Worm (Caenorhabditis elegans): ENCODE results near the gene rps-28.
A peak's percentile ranks its signal among the peaks of the same experiment; 100 is the strongest.

DNA sequence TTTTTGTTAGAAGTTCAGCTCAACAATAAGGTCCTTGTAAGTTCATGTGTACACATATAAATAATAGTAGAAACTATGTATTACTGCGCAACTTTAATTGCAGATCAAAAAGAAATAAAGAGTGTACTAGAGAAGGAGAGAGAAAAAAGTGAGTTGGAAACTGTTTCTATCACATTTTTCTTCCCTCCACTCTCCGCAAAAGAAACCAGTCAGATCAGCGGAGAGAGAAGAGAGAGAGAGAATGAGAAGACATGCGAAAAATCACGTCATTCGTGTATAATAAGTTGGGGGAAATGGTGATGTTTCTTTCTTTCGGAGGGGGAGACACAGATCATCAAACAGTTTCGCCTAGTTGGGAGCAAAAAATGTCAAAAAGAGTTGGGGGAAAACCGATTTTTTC lies 4.2 kb upstream of the rps-28 start:
- TF ChIP-seq ztf-11 (tag; optimal IDR thresholded peaks at IDR 0.05) = no peak
- no peak for TF ChIP-seq skn-1 (tag; optimal IDR thresholded peaks at IDR 0.05)
- TF ChIP-seq jun-1 (tag; optimal IDR thresholded peaks at IDR 0.05) = peak; percentile 5
- TF ChIP-seq fkh-2 (tag; optimal IDR thresholded peaks at IDR 0.05) = no peak
- TF ChIP-seq nhr-77 (tag; optimal IDR thresholded peaks at IDR 0.05) = no peak
- no peak for TF ChIP-seq lin-39 (tag; optimal IDR thresholded peaks at IDR 0.05)
- TF ChIP-seq daf-12 (tag; optimal IDR thresholded peaks at IDR 0.05) = no peak
- TF ChIP-seq ZK546.5 (tag; optimal IDR thresholded peaks at IDR 0.05) = no peak
- no peak for TF ChIP-seq zag-1 (tag; optimal IDR thresholded peaks at IDR 0.05)
- no peak for TF ChIP-seq snpc-4 (tag; optimal IDR thresholded peaks at IDR 0.05)
- no peak for TF ChIP-seq ceh-82 (tag; optimal IDR thresholded peaks at IDR 0.05)
- no peak for TF ChIP-seq sea-2 (GFP tag; optimal IDR thresholded peaks at IDR 0.05)

All from whole organism, L3 larva.